Worm (Caenorhabditis elegans) whole organism, early embryonic: ENCODE results near the gene rig-4.

Experiments
- B0310.2 ChIP-seq: sonication (generic microtip); optimal IDR thresholded peaks from 2 replicates; lab custom pipeline; 2016; ENCODE audit warnings: mild to moderate bottlenecking, missing genetic modification characterization, missing compliant biosample characterization
- F13C5.2 ChIP-seq: sonication (generic microtip); optimal IDR thresholded peaks from 2 replicates; lab custom pipeline; 2017; ENCODE audit warnings: mild to moderate bottlenecking, missing genetic modification characterization, inconsistent platforms, missing compliant biosample characterization
- ama-1 ChIP-seq: fragments of 150-350 bp; optimal IDR thresholded peaks from 2 replicates; lab custom pipeline; 2014
- ceh-13 ChIP-seq: fragments of 200-800 bp; sonication (Bioruptor generic); optimal IDR thresholded peaks from 2 replicates; lab custom pipeline; 2018; ENCODE audit warnings: mild to moderate bottlenecking, missing genetic modification characterization, missing compliant biosample characterization
- ceh-36 ChIP-seq: sonication (generic microtip); optimal IDR thresholded peaks from 2 replicates; lab custom pipeline; 2016; ENCODE audit warnings: missing genetic modification characterization, inconsistent platforms, missing compliant biosample characterization
- ets-7 ChIP-seq: sonication (generic microtip); optimal IDR thresholded peaks from 2 replicates; lab custom pipeline; 2016; ENCODE audit warnings: missing genotype, missing genetic modification characterization, missing compliant biosample characterization
- flt-1 ChIP-seq: fragments of 200-800 bp; sonication (Bioruptor generic); IDR thresholded peaks from 2 replicates; pipeline ENCODE4 v1.3.6; 2022; ENCODE audit warnings: missing genetic modification characterization, missing compliant biosample characterization
- hmbx-1 ChIP-seq: sonication (generic microtip); optimal IDR thresholded peaks from 2 replicates; lab custom pipeline; 2016; ENCODE audit warnings: mild to moderate bottlenecking, missing genetic modification characterization, missing compliant biosample characterization
- hmg-4 ChIP-seq: fragments of 200-800 bp; sonication (Bioruptor generic); optimal IDR thresholded peaks from 2 replicates; lab custom pipeline; 2018; ENCODE audit warnings: mild to moderate bottlenecking, missing genetic modification characterization, missing compliant biosample characterization
- pes-1 ChIP-seq: fragments of 200-800 bp; sonication (Bioruptor generic); IDR thresholded peaks from 2 replicates; pipeline ENCODE4 v1.3.6; 2022; ENCODE audit warnings: missing genetic modification reagents, missing genetic modification characterization, missing compliant biosample characterization
- scrt-1 ChIP-seq: fragments of 200-800 bp; sonication (Bioruptor generic); IDR thresholded peaks from 2 replicates; pipeline ENCODE4 v1.3.6; 2022; ENCODE audit warnings: missing genetic modification characterization, missing compliant biosample characterization
- sea-1 ChIP-seq: fragments of 200-800 bp; sonication (Bioruptor generic); conservative IDR thresholded peaks from 2 replicates; pipeline ENCODE4 v1.3.6; 2022; ENCODE audit warnings: missing genetic modification characterization, missing compliant biosample characterization
- tra-4 ChIP-seq: sonication (generic microtip); optimal IDR thresholded peaks from 2 replicates; lab custom pipeline; 2017; ENCODE audit warnings: missing genetic modification characterization, missing compliant biosample characterization

DNA sequence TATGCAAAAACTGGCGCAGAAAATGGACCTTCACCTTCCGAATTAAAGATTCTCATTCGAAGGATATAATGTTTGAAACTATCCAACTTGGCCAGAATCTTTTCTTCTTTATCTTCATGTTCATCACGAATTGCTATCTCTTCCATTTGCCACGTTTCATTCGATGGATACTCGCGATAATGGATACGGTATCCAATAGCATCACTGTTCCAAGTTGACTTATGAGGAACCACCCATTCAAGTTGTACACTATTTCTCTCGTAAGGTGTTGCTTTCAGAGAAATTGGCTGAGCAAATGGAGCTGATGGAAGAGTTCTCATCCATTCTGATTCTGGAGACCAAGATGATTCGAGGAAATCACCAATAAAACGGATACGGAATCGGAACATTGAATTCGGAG is 9.2 kb downstream of the rig-4 start:
- TF ChIP-seq ama-1: no peak
- TF ChIP-seq flt-1 (GFP tag; lab: Robert Waterston, UW): no peak
- TF ChIP-seq scrt-1 (GFP tag; lab: Robert Waterston, UW): no peak
- TF ChIP-seq hmg-4 (GFP tag; lab: Kevin White, UChicago): no peak
- TF ChIP-seq B0310.2 (tag; lab: Kevin White, UChicago): no peak
- no peak for TF ChIP-seq hmbx-1 (tag; lab: Kevin White, UChicago)
- no peak for TF ChIP-seq ets-7 (tag; lab: Kevin White, UChicago)
- no peak for TF ChIP-seq sea-1 (GFP tag; lab: Robert Waterston, UW)
- no peak for TF ChIP-seq tra-4 (tag; lab: Kevin White, UChicago)
- no peak for TF ChIP-seq ceh-36
- TF ChIP-seq pes-1 (GFP tag; lab: Robert Waterston, UW): no peak
- TF ChIP-seq ceh-13 (GFP tag; lab: Kevin White, UChicago): no peak
- TF ChIP-seq F13C5.2 (tag; lab: Kevin White, UChicago): no peak
